Worm (Caenorhabditis elegans): ENCODE data around the gene nit-1.

nit-1 gene

DNA sequence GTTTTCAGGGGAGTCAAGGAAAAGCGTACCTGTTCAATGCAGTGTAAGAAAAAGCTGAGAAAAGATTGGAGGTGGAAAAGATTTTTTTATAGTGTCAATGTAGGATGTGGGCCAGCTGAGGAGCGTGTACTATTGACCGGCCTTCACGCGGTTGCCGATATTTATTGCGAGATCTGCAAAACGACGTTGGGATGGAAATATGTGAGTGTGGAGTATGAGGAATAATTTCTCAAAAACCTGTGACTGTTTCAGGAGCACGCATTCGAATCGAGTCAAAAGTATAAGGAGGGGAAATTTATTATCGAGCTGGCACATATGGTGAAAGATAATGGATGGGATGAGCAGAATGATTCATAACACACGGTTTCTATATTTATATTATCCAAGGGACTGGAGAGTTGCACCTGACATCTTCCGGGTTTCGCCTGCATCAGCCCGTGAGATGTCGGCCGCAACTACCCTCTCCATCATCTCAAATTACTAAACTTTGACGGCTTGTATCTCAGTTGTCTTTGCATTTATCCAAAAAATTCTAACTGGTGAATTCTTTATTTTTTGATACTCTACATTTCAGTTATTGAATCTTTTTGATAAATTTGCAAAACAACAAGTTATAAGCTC, 35.2 kb downstream of the nit-1 start (continued):
- 0 out of 2 replicates have a peak, but pooled peaks have one; percentile 27 for TF ChIP-seq nfyb-1 (GFP tag; IDR thresholded peaks at IDR 0.05)
- no peak for TF ChIP-seq Y53G8AR.9 (GFP tag; conservative IDR thresholded peaks at IDR 0.05)
- peak; percentile 32 for TF ChIP-seq ama-1 (optimal IDR thresholded peaks at IDR 0.05)
- TF ChIP-seq ama-1 (GFP tag; optimal IDR thresholded peaks at IDR 0.05), result no peak
- no peak for TF ChIP-seq B0336.3 (GFP tag; IDR thresholded peaks at IDR 0.05)
- no peak for TF ChIP-seq hmg-1.2 (GFP tag; IDR thresholded peaks at IDR 0.05)
- TF ChIP-seq pha-4 (tag; optimal IDR thresholded peaks at IDR 0.05), result no peak
- TF ChIP-seq atf-7 (tag; optimal IDR thresholded peaks at IDR 0.05), result no peak
- TF ChIP-seq hmg-20 (GFP tag; IDR thresholded peaks at IDR 0.05), result no peak
- TF ChIP-seq F23B12.7 (tag; optimal IDR thresholded peaks at IDR 0.05; ENCODE audit: insufficient read depth), result no peak
- no peak for TF ChIP-seq Y53F4B.3 (GFP tag; IDR thresholded peaks at IDR 0.05)
- peak; percentile 20 for TF ChIP-seq snpc-1.1 (tag; optimal IDR thresholded peaks at IDR 0.05; ENCODE audit: insufficient read depth)
- TF ChIP-seq gei-17 (GFP tag; optimal IDR thresholded peaks at IDR 0.05), result no peak
- TF ChIP-seq fkh-3 (tag; optimal IDR thresholded peaks at IDR 0.05), result no peak
- TF ChIP-seq tlf-1 (GFP tag; optimal IDR thresholded peaks at IDR 0.05), result no peak
- TF ChIP-seq tbp1 (GFP tag; optimal IDR thresholded peaks at IDR 0.05), result no peak
- TF ChIP-seq F57A8.1 (GFP tag; optimal IDR thresholded peaks at IDR 0.05), result no peak
- TF ChIP-seq mxl-1 (tag; optimal IDR thresholded peaks at IDR 0.05), result no peak
- TF ChIP-seq chd-7 (tag; optimal IDR thresholded peaks at IDR 0.05), result peak; percentile 44
- TF ChIP-seq ceh-58 (GFP tag; IDR thresholded peaks at IDR 0.05), result no peak
- TF ChIP-seq dpff-1 (tag; optimal IDR thresholded peaks at IDR 0.05), result no peak
- no peak for TF ChIP-seq somi-1 (GFP tag; optimal IDR thresholded peaks at IDR 0.05)
- TF ChIP-seq F22D6.2 (tag; optimal IDR thresholded peaks at IDR 0.05), result no peak
- TF ChIP-seq ZK185.1 (tag; optimal IDR thresholded peaks at IDR 0.05; ENCODE audit: poor library complexity, severe bottlenecking), result no peak
- no peak for TF ChIP-seq nfya-1 (tag; optimal IDR thresholded peaks at IDR 0.05; ENCODE audit: borderline replicate concordance, insufficient read depth)
- TF ChIP-seq lin-40 (tag; optimal IDR thresholded peaks at IDR 0.05), result no peak
- TF ChIP-seq lag-1 (GFP tag; IDR thresholded peaks at IDR 0.05), result no peak
- no peak for TF ChIP-seq unc-130 (GFP tag; optimal IDR thresholded peaks at IDR 0.05)
- no peak for TF ChIP-seq ztf-22 (GFP tag; optimal IDR thresholded peaks at IDR 0.05)
- no peak for TF ChIP-seq ztf-26 (tag; optimal IDR thresholded peaks at IDR 0.05)
- no peak for TF ChIP-seq T07F8.4 (tag; optimal IDR thresholded peaks at IDR 0.05)
- TF ChIP-seq lsl-1 (GFP tag; optimal IDR thresholded peaks at IDR 0.05), result no peak
- no peak for TF ChIP-seq die-1 (tag; optimal IDR thresholded peaks at IDR 0.05)
- no peak for TF ChIP-seq ceh-79 (tag; optimal IDR thresholded peaks at IDR 0.05)
- TF ChIP-seq bed-2 (GFP tag; IDR thresholded peaks at IDR 0.05), result no peak
- no peak for TF ChIP-seq zim-3 (tag; optimal IDR thresholded peaks at IDR 0.05)

DNA sequence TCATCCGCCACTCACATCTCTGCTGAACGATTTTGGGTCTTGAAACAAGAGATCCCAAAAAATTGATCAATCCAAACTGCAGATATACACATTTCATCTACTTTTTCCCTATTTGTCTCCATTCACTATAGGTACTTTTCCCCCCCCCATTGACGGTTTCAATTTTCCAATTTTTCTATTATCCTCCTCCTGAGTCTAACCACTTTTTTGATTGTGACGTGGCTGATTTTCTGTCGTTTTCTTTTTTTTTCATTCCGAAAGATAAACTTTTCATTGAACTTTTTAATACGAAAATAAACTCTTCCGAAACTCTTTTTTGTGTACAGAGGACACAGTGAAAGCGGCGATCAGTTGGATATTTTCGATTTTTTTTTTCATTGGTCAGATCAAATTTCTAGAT, 35.8 kb downstream of the nit-1 start:
- TF ChIP-seq attf-3 (GFP tag; conservative IDR thresholded peaks at IDR 0.05) (no peak), akir-1 (GFP tag; optimal IDR thresholded peaks at IDR 0.05) (no peak), ztf-22 (GFP tag; optimal IDR thresholded peaks at IDR 0.05) (no peak), efl-1 (GFP tag; optimal IDR thresholded peaks at IDR 0.05) (no peak), F37B4.10 (GFP tag; IDR thresholded peaks at IDR 0.05) (no peak), ceh-40 (GFP tag; IDR thresholded peaks at IDR 0.05) (no peak), Y67H2A.10 (GFP tag; conservative IDR thresholded peaks at IDR 0.05) (no peak), K12H6.12 (tag; optimal IDR thresholded peaks at IDR 0.05) (no peak), ceh-100 (GFP tag; IDR thresholded peaks at IDR 0.05) (no peak), dpff-1 (tag; optimal IDR thresholded peaks at IDR 0.05) (no peak)

Data from whole organism, young adult.